Worm (Caenorhabditis elegans) whole organism, L1 larva: ENCODE data around the gene C05C12.6.

Experiments
- aly-2 ChIP-seq: fragments of 150-350 bp; optimal IDR thresholded peaks from 2 replicates; lab custom pipeline; 2014; ENCODE audit warnings: missing biosample characterization, missing genetic modification characterization
- ceh-90 ChIP-seq: sonication (generic microtip); optimal IDR thresholded peaks from 2 replicates; lab custom pipeline; 2016; ENCODE audit warnings: missing genetic modification characterization, missing compliant biosample characterization
- fos-1 ChIP-seq: fragments of 150-350 bp; optimal IDR thresholded peaks from 2 replicates; lab custom pipeline; 2014; ENCODE audit warnings: missing biosample characterization, missing genetic modification characterization
- mep-1 ChIP-seq: fragments of 150-350 bp; optimal IDR thresholded peaks from 2 replicates; lab custom pipeline; 2014; ENCODE audit warnings: missing biosample characterization, missing genetic modification characterization
- nhr-28 ChIP-seq: fragments of 150-350 bp; optimal IDR thresholded peaks from 2 replicates; lab custom pipeline; 2014; ENCODE audit warnings: missing biosample characterization, missing genetic modification characterization
- nhr-71 ChIP-seq: sonication (generic microtip); optimal IDR thresholded peaks from 2 replicates; lab custom pipeline; 2016; ENCODE audit warnings: mild to moderate bottlenecking, missing genetic modification characterization, moderate library complexity, missing compliant biosample characterization
- nhr-77 ChIP-seq: fragments of 150-350 bp; optimal IDR thresholded peaks from 2 replicates; lab custom pipeline; 2014; ENCODE audit warnings: missing biosample characterization, missing genetic modification characterization
- tbx-2 ChIP-seq: sonication (generic microtip); optimal IDR thresholded peaks from 2 replicates; lab custom pipeline; 2016; ENCODE audit warnings: missing genetic modification characterization, missing compliant biosample characterization

ce11 chrIV:11273151-11273550 is 31.9 kb upstream of the C05C12.6 start, which contains the start of gene gtl-2:
- TF ChIP-seq mep-1 (tag; lab: Kevin White, UChicago) (no peak), nhr-28 (tag; lab: Kevin White, UChicago) (no peak), fos-1 (no peak), nhr-77 (tag; lab: Kevin White, UChicago) (no peak), ceh-90 (tag; lab: Kevin White, UChicago) (no peak), tbx-2 (tag; lab: Kevin White, UChicago) (no peak), nhr-71 (tag; lab: Kevin White, UChicago) (no peak), aly-2 (tag; lab: Kevin White, UChicago) (no peak)
